Fruit fly (Drosophila melanogaster) whole organism, wandering third instar larva: ENCODE data around the gene Peritrophin-15b.

Experiments used
- Abd-B ChIP-seq: fragments of >200 bp; optimal IDR thresholded peaks from 2 replicates; lab custom pipeline; 2017; ENCODE audit warnings: missing biosample characterization, missing genetic modification characterization
- CG32264 ChIP-seq: fragments of 200-800 bp; sonication (Bioruptor generic); optimal IDR thresholded peaks from 2 replicates; lab custom pipeline; 2016; ENCODE audit warnings: missing biosample characterization, missing genetic modification characterization
- CG9705 ChIP-seq: fragments of 200-800 bp; sonication (Bioruptor generic); optimal IDR thresholded peaks from 2 replicates; lab custom pipeline; 2018; ENCODE audit warnings: missing biosample characterization, mild to moderate bottlenecking, missing genetic modification characterization
- Dif ChIP-seq: fragments of 200-275, 200-300 bp; sonication (Bioruptor generic); optimal IDR thresholded peaks from 2 replicates; lab custom pipeline; 2018; ENCODE audit warnings: missing biosample characterization, missing genetic modification characterization; ENCODE audit not compliant: partially characterized antibody
- GATAd ChIP-seq: sonication (Bioruptor generic); optimal IDR thresholded peaks from 2 replicates; lab custom pipeline; 2016; ENCODE audit warnings: missing biosample characterization, missing genetic modification characterization
- HLH106 ChIP-seq: fragments of 200-800 bp; optimal IDR thresholded peaks from 3 replicates; lab custom pipeline; 2019; ENCODE audit warnings: missing biosample characterization, mild to moderate bottlenecking, missing genetic modification characterization, moderate library complexity
- Hnf4 ChIP-seq: fragments of 200-800 bp; sonication (Bioruptor generic); optimal IDR thresholded peaks from 2 replicates; lab custom pipeline; 2016; ENCODE audit warnings: missing biosample characterization, mild to moderate bottlenecking, missing genetic modification characterization
- Hr83 ChIP-seq: fragments of 200-300 bp; sonication (Bioruptor generic); optimal IDR thresholded peaks from 2 replicates; lab custom pipeline; 2016; ENCODE audit warnings: missing biosample characterization, mild to moderate bottlenecking, missing genetic modification characterization, moderate library complexity; ENCODE audit not compliant: poor library complexity, severe bottlenecking
- Jra ChIP-seq: sonication (Bioruptor generic); optimal IDR thresholded peaks from 2 replicates; lab custom pipeline; 2016; ENCODE audit warnings: missing biosample characterization, missing genetic modification characterization
- Mio ChIP-seq: sonication (Bioruptor generic); optimal IDR thresholded peaks from 2 replicates; lab custom pipeline; 2016; ENCODE audit warnings: missing biosample characterization, missing genetic modification characterization
- Myc ChIP-seq: fragments of >200 bp; optimal IDR thresholded peaks from 2 replicates; lab custom pipeline; 2017
- OdsH ChIP-seq: fragments of 200-800 bp; sonication (Bioruptor generic); optimal IDR thresholded peaks from 2 replicates; lab custom pipeline; 2016; ENCODE audit warnings: missing biosample characterization, mild to moderate bottlenecking, missing genetic modification characterization
- Rel ChIP-seq, 2 experiments: fragments of 200-800 bp; sonication (Bioruptor generic) in 1 of 2; optimal IDR thresholded peaks; 2 replicates in 1 of 2; 3 replicates in 1 of 2; lab custom pipeline; 2016 to 2019; ENCODE audit warnings: mild to moderate bottlenecking in 2 of 2, missing biosample characterization in 2 of 2, missing genetic modification characterization in 2 of 2, moderate library complexity in 1 of 2
- Sp1 ChIP-seq: fragments of 200-800 bp; sonication (Bioruptor generic); optimal IDR thresholded peaks from 3 replicates; lab custom pipeline; 2019; ENCODE audit warnings: missing biosample characterization, mild to moderate bottlenecking, missing genetic modification characterization, moderate library complexity
- Vsx2 ChIP-seq: fragments of 200-300, 225-300 bp; sonication (Bioruptor generic); optimal IDR thresholded peaks from 2 replicates; lab custom pipeline; 2018; ENCODE audit warnings: missing biosample characterization, missing genetic modification characterization; ENCODE audit not compliant: partially characterized antibody
- br ChIP-seq: fragments of 200-800 bp; sonication (Bioruptor generic); optimal IDR thresholded peaks from 2 replicates; lab custom pipeline; 2016; ENCODE audit warnings: missing biosample characterization, missing genetic modification characterization
- brk ChIP-seq: fragments of 200-800 bp; sonication (Bioruptor generic); optimal IDR thresholded peaks from 2 replicates; lab custom pipeline; 2016; ENCODE audit warnings: missing biosample characterization, mild to moderate bottlenecking, missing genetic modification characterization
- dl ChIP-seq, 2 experiments: fragments of 175-275, 200-275 bp in 1 of 2; fragments of 200-275 bp in 1 of 2; sonication (Bioruptor generic); optimal IDR thresholded peaks; lab custom pipeline; 2018; ENCODE audit warnings: mild to moderate bottlenecking in 2 of 2, missing biosample characterization in 2 of 2, missing genetic modification characterization in 2 of 2, moderate library complexity in 2 of 2; ENCODE audit not compliant: partially characterized antibody in 2 of 2, insufficient read depth in 1 of 2
- dmrt93B ChIP-seq: fragments of 200-800 bp; sonication (Bioruptor generic); optimal IDR thresholded peaks from 2 replicates; lab custom pipeline; 2018; ENCODE audit warnings: missing biosample characterization, mild to moderate bottlenecking, missing genetic modification characterization
- dsf ChIP-seq: sonication (Bioruptor generic); optimal IDR thresholded peaks from 2 replicates; lab custom pipeline; 2016; ENCODE audit warnings: missing biosample characterization, missing genetic modification characterization, borderline replicate concordance
- ey ChIP-seq: fragments of 200-800 bp; sonication (Bioruptor generic); optimal IDR thresholded peaks from 2 replicates; lab custom pipeline; 2016; ENCODE audit warnings: missing biosample characterization, missing genetic modification characterization
- foxo ChIP-seq, 2 experiments: fragments of 200-800 bp; sonication (Bioruptor generic); optimal IDR thresholded peaks; 2 replicates in 1 of 2; 3 replicates in 1 of 2; lab custom pipeline; 2016 to 2017; ENCODE audit warnings: missing biosample characterization in 2 of 2, missing genetic modification characterization in 2 of 2
- fru ChIP-seq: fragments of 200-800 bp; sonication (Bioruptor generic); optimal IDR thresholded peaks from 3 replicates; lab custom pipeline; 2016; ENCODE audit warnings: missing biosample characterization, mild to moderate bottlenecking, missing genetic modification characterization
- h ChIP-seq: fragments of 200-800 bp; sonication (Bioruptor generic); optimal IDR thresholded peaks from 3 replicates; lab custom pipeline; 2016; ENCODE audit warnings: missing biosample characterization, mild to moderate bottlenecking, missing genetic modification characterization
- jim ChIP-seq: fragments of 175-275, 200-325 bp; sonication (Bioruptor generic); optimal IDR thresholded peaks from 2 replicates; lab custom pipeline; 2016; ENCODE audit warnings: missing biosample characterization, mild to moderate bottlenecking, missing genetic modification characterization
- lola ChIP-seq: fragments of >200 bp; optimal IDR thresholded peaks from 2 replicates; lab custom pipeline; 2017; ENCODE audit warnings: missing biosample characterization, missing genetic modification characterization
- pan ChIP-seq: fragments of >200 bp; optimal IDR thresholded peaks from 2 replicates; lab custom pipeline; 2017
- psq ChIP-seq: fragments of 200-800 bp; sonication (Bioruptor generic); optimal IDR thresholded peaks from 3 replicates; lab custom pipeline; 2017; ENCODE audit warnings: missing biosample characterization, mild to moderate bottlenecking, missing genetic modification characterization, moderate library complexity
- rgr ChIP-seq: fragments of 200-800 bp; sonication (Bioruptor generic); optimal IDR thresholded peaks from 3 replicates; lab custom pipeline; 2016; ENCODE audit warnings: missing biosample characterization, mild to moderate bottlenecking, missing genetic modification characterization
- sage ChIP-seq: fragments of 200-800 bp; sonication (Bioruptor generic); optimal IDR thresholded peaks from 2 replicates; lab custom pipeline; 2016; ENCODE audit warnings: missing biosample characterization, mild to moderate bottlenecking, missing genetic modification characterization
- sv ChIP-seq: fragments of 200-800 bp; sonication (Bioruptor generic); optimal IDR thresholded peaks from 3 replicates; lab custom pipeline; 2016; ENCODE audit warnings: missing biosample characterization, missing genetic modification characterization
- tai ChIP-seq: sonication (Bioruptor generic); optimal IDR thresholded peaks from 2 replicates; lab custom pipeline; 2016; ENCODE audit warnings: missing biosample characterization, missing genetic modification characterization
- usp ChIP-seq: fragments of >200 bp; optimal IDR thresholded peaks from 2 replicates; lab custom pipeline; 2017; ENCODE audit warnings: missing biosample characterization, missing genetic modification characterization
- woc ChIP-seq: sonication (Bioruptor generic); optimal IDR thresholded peaks from 2 replicates; lab custom pipeline; 2016; ENCODE audit warnings: missing biosample characterization, mild to moderate bottlenecking, missing genetic modification characterization

Peritrophin-15b gene

dm6 chr2L:8418113-8418885, 23.6 kb upstream of the Peritrophin-15b start:
- no peak for TF ChIP-seq Mio (GFP tag; lab: Kevin White, UChicago)
- TF ChIP-seq CG9705 (GFP tag; lab: Kevin White, UChicago) = no peak
- no peak for TF ChIP-seq usp (GFP tag; lab: Kevin White, UChicago)
- no peak for TF ChIP-seq Abd-B
- no peak for TF ChIP-seq dsf (GFP tag; lab: Kevin White, UChicago)
- TF ChIP-seq sage = no peak
- no peak for TF ChIP-seq Hr83 (GFP tag; lab: Kevin White, UChicago)
- TF ChIP-seq sv (GFP tag; lab: Kevin White, UChicago) = no peak
- TF ChIP-seq Jra (GFP tag; lab: Kevin White, UChicago) = no peak
- TF ChIP-seq br = no peak
- TF ChIP-seq, all 38 proteins: peak for 0

- TF ChIP-seq tai (no peak), Jra (GFP tag; lab: Kevin White, UChicago) (no peak), HLH106 (tag; lab: Kevin White, UChicago) (peak; percentile 5), h (GFP tag; lab: Kevin White, UChicago) (peak; percentile 12), Hnf4 (GFP tag; lab: Kevin White, UChicago) (peak; percentile 6), Rel (GFP tag; optimal IDR thresholded peaks at IDR 0.05; lab: Kevin White, UChicago) (no peak), Rel (tag; optimal IDR thresholded peaks at IDR 0.05; lab: Kevin White, UChicago) (peak; percentile 48), br (no peak), OdsH (GFP tag; lab: Kevin White, UChicago) (peak; percentile 41), foxo (GFP tag; optimal IDR thresholded peaks at IDR 0.05; lab: Kevin White, UChicago) (peak in 1 of 2 experiments; percentile 5), Hr83 (GFP tag; lab: Kevin White, UChicago) (peak; percentile 11), rgr (GFP tag; lab: Kevin White, UChicago) (peak; percentile 26), Sp1 (GFP tag; lab: Kevin White, UChicago) (peak; percentile 21)
Measured at dm6 chr2L:8417562-8417961, 22.8 kb upstream of the Peritrophin-15b start.

dm6 chr2L:8416350-8417046, 21.8 kb upstream of the Peritrophin-15b start:
- TF ChIP-seq fru (GFP tag; lab: Kevin White, UChicago) = peak; percentile 84
- TF ChIP-seq h (GFP tag; lab: Kevin White, UChicago) = peak; percentile 81
- peak; percentile 100 for TF ChIP-seq psq (GFP tag; lab: Kevin White, UChicago)
- peak; percentile 36 for TF ChIP-seq CG9705 (GFP tag; lab: Kevin White, UChicago)
- TF ChIP-seq sage = peak; percentile 48
- peak; percentile 77 for TF ChIP-seq Dif (GFP tag; lab: Kevin White, UChicago)
- TF ChIP-seq OdsH (GFP tag; lab: Kevin White, UChicago) = peak; percentile 49
- TF ChIP-seq foxo (GFP tag; optimal IDR thresholded peaks at IDR 0.05; lab: Kevin White, UChicago) = peak in 1 of 2 experiments; percentile 84
- peak; percentile 37 for TF ChIP-seq brk (GFP tag; lab: Kevin White, UChicago)
- no peak for TF ChIP-seq pan
- peak; percentile 64 for TF ChIP-seq woc (GFP tag; lab: Kevin White, UChicago)
- TF ChIP-seq dl (GFP tag; optimal IDR thresholded peaks at IDR 0.05; lab: Kevin White, UChicago; ENCODE audit: insufficient read depth in 1 of 2, partially characterized antibody in 2 of 2) = peak; percentile 83 to 87
- no peak for TF ChIP-seq usp (GFP tag; lab: Kevin White, UChicago)
- peak; percentile 35 for TF ChIP-seq dmrt93B
- peak; percentile 73 for TF ChIP-seq br
- TF ChIP-seq CG32264 = peak; percentile 1
- peak; percentile 81 for TF ChIP-seq ey
- TF ChIP-seq Jra (GFP tag; lab: Kevin White, UChicago) = peak; percentile 60
- no peak for TF ChIP-seq Rel (GFP tag; optimal IDR thresholded peaks at IDR 0.05; lab: Kevin White, UChicago)
- peak; percentile 52 for TF ChIP-seq Rel (tag; optimal IDR thresholded peaks at IDR 0.05; lab: Kevin White, UChicago)
- TF ChIP-seq Sp1 (GFP tag; lab: Kevin White, UChicago) = peak; percentile 67
- no peak for TF ChIP-seq Myc (lab: Kevin White, UChicago)
- TF ChIP-seq tai = no peak
- TF ChIP-seq rgr (GFP tag; lab: Kevin White, UChicago) = peak; percentile 71
- peak; percentile 79 for TF ChIP-seq Hnf4 (GFP tag; lab: Kevin White, UChicago)
- peak; percentile 59 for TF ChIP-seq HLH106 (tag; lab: Kevin White, UChicago)
- peak; percentile 14 for TF ChIP-seq Vsx2 (GFP tag; lab: Kevin White, UChicago)
- no peak for TF ChIP-seq jim (GFP tag; lab: Kevin White, UChicago)
- no peak for TF ChIP-seq GATAd (GFP tag; lab: Kevin White, UChicago)
- TF ChIP-seq lola (GFP tag; lab: Kevin White, UChicago) = no peak
- no peak for TF ChIP-seq dsf (GFP tag; lab: Kevin White, UChicago)
- TF ChIP-seq Abd-B = no peak
